Worm (Caenorhabditis elegans) whole organism, L2 larva: ENCODE results near the gene pitp-1.

Source experiments
- ama-1 ChIP-seq: fragments of 150-350 bp; optimal IDR thresholded peaks from 2 replicates; lab custom pipeline; 2018; ENCODE audit warnings: inconsistent platforms
- lin-39 ChIP-seq: fragments of 150-350 bp; optimal IDR thresholded peaks from 2 replicates; lab custom pipeline; 2014; ENCODE audit warnings: missing biosample characterization, missing genetic modification reagents, missing genetic modification characterization
- nhr-11 ChIP-seq: fragments of 150-350 bp; optimal IDR thresholded peaks from 2 replicates; lab custom pipeline; 2014; ENCODE audit warnings: missing biosample characterization, missing genetic modification characterization
- nhr-237 ChIP-seq: fragments of 150-350 bp; optimal IDR thresholded peaks from 2 replicates; lab custom pipeline; 2014; ENCODE audit warnings: missing biosample characterization, missing genetic modification characterization
- skn-1 ChIP-seq: sonication (generic microtip); optimal IDR thresholded peaks from 2 replicates; lab custom pipeline; 2017; ENCODE audit warnings: missing biosample characterization, missing genetic modification characterization
- unc-62 ChIP-seq: fragments of 150-350 bp; optimal IDR thresholded peaks from 2 replicates; lab custom pipeline; 2014; ENCODE audit warnings: missing biosample characterization, missing genetic modification reagents, missing genetic modification characterization

ce11 chrIII:3562276-3562675 lies 32.7 kb upstream of the pitp-1 start:
- TF ChIP-seq nhr-11 (tag; lab: Kevin White, UChicago) (no peak), skn-1 (tag; lab: Kevin White, UChicago) (no peak), lin-39 (tag; lab: Kevin White, UChicago) (no peak), nhr-237 (tag; lab: Kevin White, UChicago) (no peak), ama-1 (lab: Kevin White, UChicago) (no peak), unc-62 (GFP tag; lab: Kevin White, UChicago) (no peak)
